Worm (Caenorhabditis elegans): ENCODE measurements around the gene Y45F10C.2.

The Y45F10C.2 gene

ce11 chrIV:13694600-13694999 lies 32.1 kb upstream of the Y45F10C.2 start:
- TF ChIP-seq saeg-2 (GFP tag; IDR thresholded peaks at IDR 0.05) (no peak), spr-1 (tag; optimal IDR thresholded peaks at IDR 0.05) (no peak), tra-1 (GFP tag; IDR thresholded peaks at IDR 0.05) (0 out of 2 replicates have a peak, but pooled peaks have one; percentile 15), jun-1 (tag; optimal IDR thresholded peaks at IDR 0.05) (no peak), lim-7 (GFP tag; IDR thresholded peaks at IDR 0.05) (no peak), hif-1 (tag; optimal IDR thresholded peaks at IDR 0.05) (no peak), mxl-2 (GFP tag; conservative IDR thresholded peaks at IDR 0.05) (no peak), Y5F2A.4 (GFP tag; optimal IDR thresholded peaks at IDR 0.05) (no peak), lin-13 (GFP tag; optimal IDR thresholded peaks at IDR 0.05) (no peak), F10B5.3 (tag; optimal IDR thresholded peaks at IDR 0.05) (no peak), ceh-62 (tag; optimal IDR thresholded peaks at IDR 0.05) (no peak), ceh-20 (GFP tag; IDR thresholded peaks at IDR 0.05) (peak; percentile 86), lin-1 (GFP tag; IDR thresholded peaks at IDR 0.05) (no peak), unc-130 (GFP tag; optimal IDR thresholded peaks at IDR 0.05) (no peak), vab-7 (GFP tag; IDR thresholded peaks at IDR 0.05) (peak; percentile 27; the same call in 1 of the 2 replicates), unc-62 (GFP tag; optimal IDR thresholded peaks at IDR 0.05 in 1 of 2) (peak in 1 of 2 experiments; percentile 97), unc-62 (tag; optimal IDR thresholded peaks at IDR 0.05) (peak; percentile 17), nhr-6 (tag; optimal IDR thresholded peaks at IDR 0.05) (no peak), F26F4.8 (GFP tag; conservative IDR thresholded peaks at IDR 0.05) (no peak), sdz-12 (GFP tag; optimal IDR thresholded peaks at IDR 0.05) (no peak)

ce11 chrIV:13693976-13694375 lies 31.5 kb upstream of the Y45F10C.2 start:
- no peak for TF ChIP-seq lin-15B (tag; optimal IDR thresholded peaks at IDR 0.05)
- no peak for TF ChIP-seq egl-27 (tag; optimal IDR thresholded peaks at IDR 0.05)
- no peak for TF ChIP-seq arid-1 (GFP tag; conservative IDR thresholded peaks at IDR 0.05)
- no peak for TF ChIP-seq mdl-1 (tag; optimal IDR thresholded peaks at IDR 0.05)
- no peak for TF ChIP-seq ZK546.5 (tag; optimal IDR thresholded peaks at IDR 0.05)
- TF ChIP-seq madf-5 (GFP tag; IDR thresholded peaks at IDR 0.05) = no peak
- no peak for TF ChIP-seq D1046.2 (GFP tag; IDR thresholded peaks at IDR 0.05)
- TF ChIP-seq mep-1 (tag; optimal IDR thresholded peaks at IDR 0.05) = no peak
- no peak for TF ChIP-seq ama-1 (optimal IDR thresholded peaks at IDR 0.05)
- TF ChIP-seq ctbp-1 (GFP tag; IDR thresholded peaks at IDR 0.05) = no peak
- TF ChIP-seq aha-1 (tag) = no peak
- no peak for TF ChIP-seq nhr-102 (tag; optimal IDR thresholded peaks at IDR 0.05)
- TF ChIP-seq nhr-42 (GFP tag; IDR thresholded peaks at IDR 0.05) = no peak
- TF ChIP-seq php-3 (GFP tag; IDR thresholded peaks at IDR 0.05) = no peak
- no peak for TF ChIP-seq spr-1 (tag; optimal IDR thresholded peaks at IDR 0.05)
- no peak for TF ChIP-seq dve-1 (tag; optimal IDR thresholded peaks at IDR 0.05; ENCODE audit: insufficient read depth)
- no peak for TF ChIP-seq F10B5.3 (tag; optimal IDR thresholded peaks at IDR 0.05)
- TF ChIP-seq nhr-11 (tag; optimal IDR thresholded peaks at IDR 0.05) = no peak
- no peak for TF ChIP-seq ceh-32 (tag; optimal IDR thresholded peaks at IDR 0.05; ENCODE audit: poor library complexity)

ce11 chrIV:13692522-13692921 lies 30.1 kb upstream of the Y45F10C.2 start:
- no peak for TF ChIP-seq jun-1 (tag; optimal IDR thresholded peaks at IDR 0.05)
- TF ChIP-seq zip-11 (GFP tag; IDR thresholded peaks at IDR 0.05) = no peak
- no peak for TF ChIP-seq nhr-41 (GFP tag; IDR thresholded peaks at IDR 0.05)
- no peak for TF ChIP-seq daf-19 (GFP tag; conservative IDR thresholded peaks at IDR 0.05)
- no peak for TF ChIP-seq ZK337.2 (GFP tag; IDR thresholded peaks at IDR 0.05)
- no peak for TF ChIP-seq lsy-2 (tag; optimal IDR thresholded peaks at IDR 0.05)
- TF ChIP-seq ztf-7 (tag; optimal IDR thresholded peaks at IDR 0.05) = no peak
- no peak for TF ChIP-seq spr-3 (GFP tag; optimal IDR thresholded peaks at IDR 0.05)
- no peak for TF ChIP-seq nhr-102 (tag; optimal IDR thresholded peaks at IDR 0.05)
